Worm (Caenorhabditis elegans): ENCODE data around the gene F22H10.3.

DNA sequence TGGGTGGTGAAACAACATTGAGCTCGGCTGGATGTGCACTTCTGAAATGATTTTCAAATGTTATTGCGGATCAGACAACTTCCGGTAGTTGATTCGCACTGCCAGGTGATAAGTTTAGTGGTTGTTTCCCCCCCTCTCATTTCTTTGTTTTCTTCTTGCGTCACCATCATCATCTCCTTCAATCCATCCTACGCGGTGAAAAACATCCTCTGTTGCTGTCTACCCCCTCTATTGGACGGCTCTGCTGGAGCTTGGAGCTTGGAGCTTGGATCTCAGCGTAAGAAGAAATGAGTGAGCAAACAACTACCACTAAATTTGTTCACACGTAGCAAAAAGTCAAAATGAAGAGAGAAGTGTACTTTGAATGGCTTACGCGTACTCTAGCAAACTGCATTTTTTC, 35.8 kb downstream of the F22H10.3 start:
- TF ChIP-seq tbx-11 (GFP tag; IDR thresholded peaks at IDR 0.05) (no peak), ama-1 (optimal IDR thresholded peaks at IDR 0.05) (no peak), scrt-1 (GFP tag; IDR thresholded peaks at IDR 0.05) (no peak), hnd-1 (tag; optimal IDR thresholded peaks at IDR 0.05) (no peak), B0310.2 (tag; optimal IDR thresholded peaks at IDR 0.05) (no peak)

Data from whole organism, early embryonic.